Fruit fly (Drosophila melanogaster) S2 (cell line): ENCODE data around the gene CG10516.

Source experiments
- CG8478 ChIP-seq: fragments of >200 bp; optimal IDR thresholded peaks from 2 replicates; lab custom pipeline; 2018
- CTCF ChIP-seq, 2 experiments: fragments of >200 bp; optimal IDR thresholded peaks; 2 replicates each; lab custom pipeline; 2018

DNA sequence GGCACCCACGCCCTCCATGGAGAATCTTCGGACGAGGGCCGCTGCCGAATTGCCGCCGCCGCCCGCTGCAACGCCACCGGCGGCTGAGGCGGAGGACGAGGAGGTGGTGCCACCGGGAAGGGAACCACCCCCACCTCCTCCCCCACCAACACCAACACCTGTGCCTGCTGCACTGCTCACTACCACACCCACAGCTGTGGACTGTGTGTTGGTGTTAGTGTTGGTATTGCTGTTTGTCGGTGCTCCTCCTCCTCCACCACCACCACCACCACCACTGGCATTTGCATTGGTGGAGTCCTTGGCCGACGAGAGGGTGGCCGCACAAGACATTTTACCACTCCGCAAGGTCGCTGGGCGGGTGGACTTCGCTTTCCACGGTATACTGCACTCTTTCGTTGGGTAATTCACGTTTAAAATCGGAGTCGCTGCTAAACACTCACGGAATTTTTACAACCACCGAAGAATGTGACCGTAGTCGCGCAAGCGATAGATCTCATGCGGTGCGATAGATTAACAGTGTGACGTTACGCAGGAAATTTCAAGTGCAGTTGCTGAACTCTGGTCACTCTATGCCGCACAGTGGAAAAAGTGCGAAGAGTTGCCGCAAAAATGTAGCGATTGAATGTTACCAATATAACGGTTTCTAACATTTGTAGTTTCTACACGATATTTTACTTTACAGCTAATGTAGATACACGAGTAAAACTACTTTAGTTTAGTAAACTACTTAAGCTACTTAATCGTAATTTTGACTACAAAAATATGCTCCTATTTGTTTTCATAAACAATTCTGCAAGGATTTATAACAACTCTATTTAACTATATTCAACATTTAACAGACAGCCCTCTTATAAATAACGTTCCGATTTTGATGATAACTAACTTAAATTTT is 43.6 kb downstream of the CG10516 start, which contains the start of gene mib1:
- TF ChIP-seq CG8478 (no peak), CTCF (optimal IDR thresholded peaks at IDR 0.05; lab: Kevin White, UChicago) (peak; percentile 55)
